Worm (Caenorhabditis elegans) whole organism, early embryonic: Measurements from ENCODE around the gene F59F3.6.

Experiments used
- aly-1 ChIP-seq: sonication (generic microtip); optimal IDR thresholded peaks from 2 replicates; lab custom pipeline; 2016; ENCODE audit warnings: missing genetic modification characterization, missing compliant biosample characterization
- ama-1 ChIP-seq: fragments of 150-350 bp; optimal IDR thresholded peaks from 2 replicates; lab custom pipeline; 2014
- ceh-13 ChIP-seq: fragments of 200-800 bp; sonication (Bioruptor generic); optimal IDR thresholded peaks from 2 replicates; lab custom pipeline; 2018; ENCODE audit warnings: mild to moderate bottlenecking, missing genetic modification characterization, missing compliant biosample characterization
- hnd-1 ChIP-seq: sonication (generic microtip); optimal IDR thresholded peaks from 2 replicates; lab custom pipeline; 2016; ENCODE audit warnings: missing genetic modification characterization, missing compliant biosample characterization
- pes-1 ChIP-seq: fragments of 200-800 bp; sonication (Bioruptor generic); IDR thresholded peaks from 2 replicates; pipeline ENCODE4 v1.3.6; 2022; ENCODE audit warnings: missing genetic modification reagents, missing genetic modification characterization, missing compliant biosample characterization
- tra-4 ChIP-seq: sonication (generic microtip); optimal IDR thresholded peaks from 2 replicates; lab custom pipeline; 2017; ENCODE audit warnings: missing genetic modification characterization, missing compliant biosample characterization

DNA sequence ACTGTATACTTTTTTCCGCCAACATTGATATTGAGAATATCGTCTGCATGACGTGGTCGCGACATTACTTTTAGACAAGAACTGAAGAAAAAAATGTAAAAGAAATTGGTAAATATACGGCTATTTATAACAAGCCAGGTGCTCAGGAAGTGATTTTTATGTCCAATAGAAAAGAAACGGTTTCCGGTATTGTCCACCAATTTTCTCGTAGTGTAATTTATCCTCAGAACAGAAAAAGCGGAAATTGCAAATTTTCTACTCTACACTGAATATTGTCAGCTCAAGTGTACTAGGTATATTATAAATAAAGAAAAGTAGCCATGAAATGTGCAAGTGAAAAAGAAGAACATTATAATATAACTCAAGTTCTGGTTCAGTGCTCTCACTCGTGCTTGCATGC, at the start of gene F59F3.6:
- no peak for TF ChIP-seq ama-1
- no peak for TF ChIP-seq ceh-13 (GFP tag; lab: Kevin White, UChicago)
- TF ChIP-seq pes-1 = no peak
- TF ChIP-seq aly-1 (tag; lab: Kevin White, UChicago) = no peak
- no peak for TF ChIP-seq tra-4 (tag; lab: Kevin White, UChicago)
- TF ChIP-seq hnd-1 (tag; lab: Kevin White, UChicago) = no peak
